Fruit fly (Drosophila melanogaster): ENCODE results near the gene Slc25A46b.

Slc25A46b gene

dm6 chr2L:18147511-18148072 lies 51.2 kb downstream of the Slc25A46b start (continued):
- peak; percentile 41 for TF ChIP-seq CG12769 (tag; optimal IDR thresholded peaks at IDR 0.05)
- TF ChIP-seq Hey (tag; optimal IDR thresholded peaks at IDR 0.05): peak; percentile 56
- no peak for TF ChIP-seq usp (GFP tag; optimal IDR thresholded peaks at IDR 0.05)
- TF ChIP-seq sug (tag; optimal IDR thresholded peaks at IDR 0.05): peak; percentile 76
- TF ChIP-seq GATAe (GFP tag; conservative IDR thresholded peaks at IDR 0.05): peak; percentile 95
- TF ChIP-seq Hr78 (GFP tag; optimal IDR thresholded peaks at IDR 0.05): peak in 1 of 2 experiments; percentile 0
- TF ChIP-seq B-H2 (GFP tag; optimal IDR thresholded peaks at IDR 0.05): peak; percentile 13
- no peak for TF ChIP-seq CG12744 (GFP tag; optimal IDR thresholded peaks at IDR 0.05)
- peak; percentile 9 for TF ChIP-seq BtbVII (GFP tag; optimal IDR thresholded peaks at IDR 0.05)
- no peak for TF ChIP-seq Oli (tag; optimal IDR thresholded peaks at IDR 0.05)
- peak; percentile 35 for TF ChIP-seq CG7987 (GFP tag; optimal IDR thresholded peaks at IDR 0.05)
- TF ChIP-seq Med (GFP tag): peak; percentile 37
- no peak for TF ChIP-seq CG8478 (optimal IDR thresholded peaks at IDR 0.05)
- peak; percentile 37 for TF ChIP-seq lab (GFP tag; optimal IDR thresholded peaks at IDR 0.05)
- TF ChIP-seq CG1602 (GFP tag; optimal IDR thresholded peaks at IDR 0.05): no peak

Data from whole organism, embryonic.